Worm (Caenorhabditis elegans) whole organism, early embryonic: ENCODE measurements around the gene K08C7.6.

Experiments used
- F13C5.2 ChIP-seq: sonication (generic microtip); optimal IDR thresholded peaks from 2 replicates; lab custom pipeline; 2017; ENCODE audit warnings: mild to moderate bottlenecking, missing genetic modification characterization, inconsistent platforms, missing compliant biosample characterization
- aly-1 ChIP-seq: sonication (generic microtip); optimal IDR thresholded peaks from 2 replicates; lab custom pipeline; 2016; ENCODE audit warnings: missing genetic modification characterization, missing compliant biosample characterization
- ama-1 ChIP-seq: fragments of 150-350 bp; optimal IDR thresholded peaks from 2 replicates; lab custom pipeline; 2014
- ceh-36 ChIP-seq: sonication (generic microtip); optimal IDR thresholded peaks from 2 replicates; lab custom pipeline; 2016; ENCODE audit warnings: missing genetic modification characterization, inconsistent platforms, missing compliant biosample characterization
- ets-7 ChIP-seq: sonication (generic microtip); optimal IDR thresholded peaks from 2 replicates; lab custom pipeline; 2016; ENCODE audit warnings: missing genotype, missing genetic modification characterization, missing compliant biosample characterization
- flt-1 ChIP-seq: fragments of 200-800 bp; sonication (Bioruptor generic); IDR thresholded peaks from 2 replicates; pipeline ENCODE4 v1.3.6; 2022; ENCODE audit warnings: missing genetic modification characterization, missing compliant biosample characterization
- hmbx-1 ChIP-seq: sonication (generic microtip); optimal IDR thresholded peaks from 2 replicates; lab custom pipeline; 2016; ENCODE audit warnings: mild to moderate bottlenecking, missing genetic modification characterization, missing compliant biosample characterization
- sea-1 ChIP-seq: fragments of 200-800 bp; sonication (Bioruptor generic); conservative IDR thresholded peaks from 2 replicates; pipeline ENCODE4 v1.3.6; 2022; ENCODE audit warnings: missing genetic modification characterization, missing compliant biosample characterization
- tbx-37 ChIP-seq: fragments of 200-800 bp; sonication (Bioruptor generic); conservative IDR thresholded peaks from 2 replicates; pipeline ENCODE4 v1.3.6; 2022; ENCODE audit warnings: missing genetic modification reagents, missing genetic modification characterization, missing compliant biosample characterization
- tra-4 ChIP-seq: sonication (generic microtip); optimal IDR thresholded peaks from 2 replicates; lab custom pipeline; 2017; ENCODE audit warnings: missing genetic modification characterization, missing compliant biosample characterization

- TF ChIP-seq sea-1 (GFP tag; lab: Robert Waterston, UW) (no peak), tra-4 (no peak), F13C5.2 (no peak), flt-1 (no peak), aly-1 (no peak), ets-7 (tag; lab: Kevin White, UChicago) (no peak), ama-1 (lab: Kevin White, UChicago) (no peak), tbx-37 (GFP tag; lab: Robert Waterston, UW) (no peak), ceh-36 (no peak), hmbx-1 (tag; lab: Kevin White, UChicago) (no peak)
These were observed 3.4 kb downstream of the K08C7.6 start, which contains the start of gene fmo-2 for ce11 chrIV:10682155-10682749.
